Worm (Caenorhabditis elegans) whole organism, late embryonic: Measurements from ENCODE around the gene chil-16.

ENCODE experiments used
- F13H6.1 ChIP-seq: sonication (generic microtip); optimal IDR thresholded peaks from 2 replicates; lab custom pipeline; 2016; ENCODE audit warnings: missing genetic modification characterization, missing compliant biosample characterization
- ahr-1 ChIP-seq: sonication (generic microtip); optimal IDR thresholded peaks from 2 replicates; lab custom pipeline; 2016; ENCODE audit warnings: missing genetic modification characterization, missing compliant biosample characterization
- ama-1 ChIP-seq: fragments of 150-350 bp; optimal IDR thresholded peaks from 2 replicates; lab custom pipeline; 2014
- ceh-9 ChIP-seq: sonication (generic microtip); optimal IDR thresholded peaks from 2 replicates; lab custom pipeline; 2016; ENCODE audit warnings: mild to moderate bottlenecking, missing genetic modification characterization, inconsistent platforms, missing compliant biosample characterization
- dmd-4 ChIP-seq: sonication (generic microtip); optimal IDR thresholded peaks from 2 replicates; lab custom pipeline; 2016; ENCODE audit warnings: borderline replicate concordance, missing genetic modification characterization, missing compliant biosample characterization
- elt-2 ChIP-seq: sonication (generic microtip); optimal IDR thresholded peaks from 2 replicates; lab custom pipeline; 2016; ENCODE audit warnings: missing genetic modification reagents, missing genetic modification characterization, missing compliant biosample characterization
- ets-4 ChIP-seq: sonication (generic microtip); optimal IDR thresholded peaks from 2 replicates; lab custom pipeline; 2016; ENCODE audit warnings: missing genetic modification characterization, missing compliant biosample characterization
- fax-1 ChIP-seq: sonication (generic microtip); optimal IDR thresholded peaks from 2 replicates; lab custom pipeline; 2016; ENCODE audit warnings: missing genotype, missing genetic modification characterization, missing compliant biosample characterization
- hlh-15 ChIP-seq: sonication (generic microtip); optimal IDR thresholded peaks from 2 replicates; lab custom pipeline; 2016; ENCODE audit warnings: missing genetic modification characterization, missing compliant biosample characterization
- lim-6 ChIP-seq: sonication (generic microtip); optimal IDR thresholded peaks from 2 replicates; lab custom pipeline; 2016; ENCODE audit warnings: missing genetic modification characterization, missing compliant biosample characterization
- nfya-1 ChIP-seq: sonication (generic microtip); optimal IDR thresholded peaks from 2 replicates; lab custom pipeline; 2017; ENCODE audit warnings: missing genetic modification characterization, mild to moderate bottlenecking, missing compliant biosample characterization, antibody characterized with exemption, moderate library complexity
- nhr-11 ChIP-seq: fragments of 150-350 bp; optimal IDR thresholded peaks from 2 replicates; lab custom pipeline; 2014; ENCODE audit warnings: missing biosample characterization, missing genetic modification characterization
- pha-4 ChIP-seq: fragments of 150-350 bp; optimal IDR thresholded peaks from 2 replicates; lab custom pipeline; 2018; ENCODE audit warnings: missing biosample characterization, missing genetic modification reagents, missing genetic modification characterization
- rnt-1 ChIP-seq: sonication (generic microtip); optimal IDR thresholded peaks from 2 replicates; lab custom pipeline; 2016; ENCODE audit warnings: missing genetic modification characterization, missing compliant biosample characterization

- TF ChIP-seq rnt-1 (tag; lab: Kevin White, UChicago) (no peak), pha-4 (tag; lab: Kevin White, UChicago) (no peak), elt-2 (tag; lab: Kevin White, UChicago) (no peak), ceh-9 (no peak), hlh-15 (no peak), nhr-11 (tag; lab: Kevin White, UChicago) (no peak), ama-1 (lab: Kevin White, UChicago) (no peak), F13H6.1 (tag; lab: Kevin White, UChicago) (no peak), nfya-1 (no peak), lim-6 (tag; lab: Kevin White, UChicago) (no peak), dmd-4 (no peak), ahr-1 (tag; lab: Kevin White, UChicago) (no peak), fax-1 (tag; lab: Kevin White, UChicago) (no peak), ets-4 (tag; lab: Kevin White, UChicago) (no peak)
These were observed 43.3 kb downstream of the chil-16 start, which contains the start of the genes Y51B9A.14 and Y51B9A.8 for ce11 chrII:9398370-9398901.
